Fruit fly (Drosophila melanogaster) whole organism, embryonic: ENCODE results near the gene Spn27A.
A peak's percentile ranks its signal among the peaks of the same experiment; 100 is the strongest.

ENCODE experiments used
- Abd-B ChIP-seq: fragments of 200-800 bp; sonication (Bioruptor generic); optimal IDR thresholded peaks from 2 replicates; lab custom pipeline; 2018; ENCODE audit warnings: missing biosample characterization, mild to moderate bottlenecking, missing genetic modification characterization, moderate library complexity
- Aef1 ChIP-seq: fragments of 200-800 bp; sonication (Bioruptor generic); IDR thresholded peaks from 3 replicates; pipeline ENCODE4 v1.3.6; 2022; ENCODE audit warnings: missing biosample characterization, missing genetic modification characterization
- B-H1 ChIP-seq: fragments of 200-800 bp; sonication (Bioruptor generic); IDR thresholded peaks from 3 replicates; pipeline ENCODE4 v1.3.6; 2022; ENCODE audit warnings: missing biosample characterization, missing genetic modification characterization
- Bdp1 ChIP-seq: fragments of 200-800 bp; sonication (Bioruptor generic); optimal IDR thresholded peaks from 3 replicates; lab custom pipeline; 2016; ENCODE audit warnings: missing biosample characterization, missing genetic modification characterization
- C15 ChIP-seq: fragments of 200-800 bp; sonication (Bioruptor generic); IDR thresholded peaks from 3 replicates; pipeline ENCODE4 v1.3.6; 2022; ENCODE audit warnings: missing biosample characterization, missing genetic modification characterization
- CG10959 ChIP-seq: fragments of 200-800 bp; sonication (Bioruptor generic); IDR thresholded peaks from 2 replicates; pipeline ENCODE4 v1.3.6; 2022; ENCODE audit warnings: missing biosample characterization, missing genetic modification characterization
- CG10979 ChIP-seq: fragments of 200-800 bp; sonication (Bioruptor generic); optimal IDR thresholded peaks from 2 replicates; lab custom pipeline; 2018; ENCODE audit warnings: missing biosample characterization, mild to moderate bottlenecking, missing genetic modification characterization, moderate library complexity
- CG11504 ChIP-seq: fragments of 200-800 bp; sonication (Bioruptor generic); optimal IDR thresholded peaks from 3 replicates; lab custom pipeline; 2019; ENCODE audit warnings: missing biosample characterization, mild to moderate bottlenecking, missing genetic modification characterization, moderate library complexity
- CG11560 ChIP-seq: fragments of 200-800 bp; sonication (Bioruptor generic); IDR thresholded peaks from 3 replicates; pipeline ENCODE4 v1.3.6; 2022; ENCODE audit warnings: missing biosample characterization, missing genetic modification characterization
- CG12942 ChIP-seq: fragments of 200-800 bp; sonication (Bioruptor generic); optimal IDR thresholded peaks from 3 replicates; lab custom pipeline; 2016; ENCODE audit warnings: missing biosample characterization, missing genetic modification characterization
- CG13424 ChIP-seq: fragments of 200-800 bp; sonication (Bioruptor generic); optimal IDR thresholded peaks from 2 replicates; lab custom pipeline; 2019; ENCODE audit warnings: missing biosample characterization, mild to moderate bottlenecking, missing genetic modification characterization, moderate library complexity
- CG13775 ChIP-seq: fragments of 200-800 bp; sonication (Bioruptor generic); optimal IDR thresholded peaks from 3 replicates; lab custom pipeline; 2017; ENCODE audit warnings: missing biosample characterization, mild to moderate bottlenecking, missing genetic modification characterization
- CG15696 ChIP-seq: fragments of 200-800 bp; sonication (Bioruptor generic); optimal IDR thresholded peaks from 2 replicates; lab custom pipeline; 2019; ENCODE audit warnings: missing biosample characterization, mild to moderate bottlenecking, missing genetic modification characterization, moderate library complexity
- CG1832 ChIP-seq: fragments of 200-800 bp; sonication (Bioruptor generic); optimal IDR thresholded peaks from 2 replicates; lab custom pipeline; 2017; ENCODE audit warnings: missing biosample characterization, mild to moderate bottlenecking, missing genetic modification characterization, inconsistent platforms
- CG3065 ChIP-seq: fragments of 200-800 bp; sonication (Bioruptor generic); optimal IDR thresholded peaks from 2 replicates; lab custom pipeline; 2016; ENCODE audit warnings: missing biosample characterization, missing genetic modification characterization
- CG31365 ChIP-seq: fragments of 200-800 bp; sonication (Bioruptor generic); optimal IDR thresholded peaks from 2 replicates; lab custom pipeline; 2018; ENCODE audit warnings: missing biosample characterization, mild to moderate bottlenecking, missing genetic modification characterization
- CG34224 ChIP-seq: fragments of 200-800 bp; sonication (Bioruptor generic); IDR thresholded peaks from 3 replicates; pipeline ENCODE4 v1.3.6; 2022; ENCODE audit warnings: missing biosample characterization, missing genetic modification characterization; ENCODE audit not compliant: partially characterized antibody
- CG42726 ChIP-seq: fragments of 200-800 bp; sonication (Bioruptor generic); IDR thresholded peaks from 2 replicates; pipeline ENCODE4 v1.3.6; 2022; ENCODE audit warnings: missing biosample characterization, missing genetic modification characterization; ENCODE audit not compliant: partially characterized antibody
- CG5245 ChIP-seq: fragments of 200-800 bp; sonication (Bioruptor generic); optimal IDR thresholded peaks from 3 replicates; lab custom pipeline; 2016; ENCODE audit warnings: missing biosample characterization, missing genetic modification characterization
- CG6654 ChIP-seq: fragments of 200-800 bp; sonication (Bioruptor generic); optimal IDR thresholded peaks from 2 replicates; lab custom pipeline; 2017; ENCODE audit warnings: missing biosample characterization, mild to moderate bottlenecking, missing genetic modification characterization
- CG8359 ChIP-seq: fragments of 200-800 bp; sonication (Bioruptor generic); optimal IDR thresholded peaks from 2 replicates; lab custom pipeline; 2017; ENCODE audit warnings: missing biosample characterization, mild to moderate bottlenecking, missing genetic modification characterization, borderline replicate concordance
- D19B ChIP-seq: fragments of 200-800 bp; sonication (Bioruptor generic); optimal IDR thresholded peaks from 2 replicates; lab custom pipeline; 2017; ENCODE audit warnings: missing biosample characterization, mild to moderate bottlenecking, missing genetic modification characterization
- Dp ChIP-seq: fragments of 200-800 bp; sonication (Bioruptor generic); optimal IDR thresholded peaks from 2 replicates; lab custom pipeline; 2018; ENCODE audit warnings: missing biosample characterization, mild to moderate bottlenecking, missing genetic modification characterization, moderate library complexity
- HLH4C ChIP-seq: fragments of 200-800 bp; sonication (Bioruptor generic); IDR thresholded peaks from 3 replicates; pipeline ENCODE4 v1.3.6; 2022; ENCODE audit warnings: missing biosample characterization, missing genetic modification characterization; ENCODE audit not compliant: partially characterized antibody
- HmgZ ChIP-seq: fragments of 200-800 bp; sonication (Bioruptor generic); optimal IDR thresholded peaks from 2 replicates; lab custom pipeline; 2018; ENCODE audit warnings: missing biosample characterization, mild to moderate bottlenecking, missing genetic modification characterization
- Lim3 ChIP-seq: fragments of 200-800 bp; sonication (Bioruptor generic); IDR thresholded peaks from 2 replicates; pipeline ENCODE4 v1.3.6; 2022; ENCODE audit warnings: missing biosample characterization, missing genetic modification characterization
- Mes4 ChIP-seq: fragments of 200-800 bp; sonication (Bioruptor generic); optimal IDR thresholded peaks from 2 replicates; lab custom pipeline; 2016; ENCODE audit warnings: missing biosample characterization, missing genetic modification characterization
- Oli ChIP-seq: fragments of 200-800 bp; sonication (Bioruptor generic); optimal IDR thresholded peaks from 2 replicates; lab custom pipeline; 2018; ENCODE audit warnings: missing biosample characterization, mild to moderate bottlenecking, missing genetic modification characterization, moderate library complexity
- Sry-δ ChIP-seq: fragments of 200-800 bp; sonication (Bioruptor generic); optimal IDR thresholded peaks from 2 replicates; lab custom pipeline; 2016; ENCODE audit warnings: missing biosample characterization, missing genetic modification characterization
- ato ChIP-seq: fragments of 200-800 bp; sonication (Bioruptor generic); IDR thresholded peaks from 2 replicates; pipeline ENCODE4 v1.3.6; 2022; ENCODE audit warnings: missing biosample characterization, missing genetic modification characterization; ENCODE audit not compliant: partially characterized antibody
- bowl ChIP-seq: fragments of 200-800 bp; sonication (Bioruptor generic); IDR thresholded peaks from 2 replicates; pipeline ENCODE4 v1.3.6; 2022; ENCODE audit warnings: missing biosample characterization, missing genetic modification characterization
- chn ChIP-seq: fragments of 200-800 bp; sonication (Bioruptor generic); optimal IDR thresholded peaks from 2 replicates; lab custom pipeline; 2016; ENCODE audit warnings: missing biosample characterization, missing genetic modification characterization
- crc ChIP-seq: fragments of 200-800 bp; sonication (Bioruptor generic); optimal IDR thresholded peaks from 2 replicates; lab custom pipeline; 2016; ENCODE audit warnings: missing biosample characterization, missing genetic modification characterization
- danr ChIP-seq: fragments of 200-800 bp; sonication (Bioruptor generic); IDR thresholded peaks from 2 replicates; pipeline ENCODE4 v1.3.6; 2022; ENCODE audit warnings: missing biosample characterization, missing genetic modification characterization
- dmrt99B ChIP-seq: fragments of 200-800 bp; sonication (Bioruptor generic); optimal IDR thresholded peaks from 2 replicates; lab custom pipeline; 2018; ENCODE audit warnings: missing biosample characterization, mild to moderate bottlenecking, missing genetic modification characterization, moderate library complexity
- eve ChIP-seq, 2 experiments: fragments of >200 bp; optimal IDR thresholded peaks; 2 replicates each; lab custom pipeline; 2017; ENCODE audit warnings: missing biosample characterization in 2 of 2, missing genetic modification characterization in 2 of 2
- gce ChIP-seq: fragments of 200-800 bp; sonication (Bioruptor generic); IDR thresholded peaks from 3 replicates; pipeline ENCODE4 v1.3.6; 2022; ENCODE audit warnings: missing biosample characterization, missing genetic modification characterization
- gsb ChIP-seq: fragments of 200-800 bp; sonication (Bioruptor generic); IDR thresholded peaks from 2 replicates; pipeline ENCODE4 v1.3.6; 2022; ENCODE audit warnings: missing biosample characterization, missing genetic modification characterization
- gsb-n ChIP-seq: fragments of 200-800 bp; sonication (Bioruptor generic); optimal IDR thresholded peaks from 3 replicates; lab custom pipeline; 2018; ENCODE audit warnings: missing biosample characterization, mild to moderate bottlenecking, missing genetic modification characterization
- jumu ChIP-seq: fragments of 200-800 bp; sonication (Bioruptor generic); optimal IDR thresholded peaks from 3 replicates; lab custom pipeline; 2016; ENCODE audit warnings: missing biosample characterization, missing genetic modification characterization
- lilli ChIP-seq: fragments of 200-800 bp; sonication (Bioruptor generic); optimal IDR thresholded peaks from 3 replicates; lab custom pipeline; 2016; ENCODE audit warnings: missing biosample characterization, missing genetic modification characterization
- nom ChIP-seq: fragments of 200-800 bp; sonication (Bioruptor generic); optimal IDR thresholded peaks from 2 replicates; lab custom pipeline; 2017; ENCODE audit warnings: missing biosample characterization, missing genetic modification characterization, mild to moderate bottlenecking, moderate library complexity, missing genetic modification reagents
- pb ChIP-seq: fragments of 200-800 bp; sonication (Bioruptor generic); optimal IDR thresholded peaks from 3 replicates; lab custom pipeline; 2016; ENCODE audit warnings: missing biosample characterization, missing genetic modification characterization
- pfk ChIP-seq: fragments of 200-800 bp; sonication (Bioruptor generic); optimal IDR thresholded peaks from 2 replicates; lab custom pipeline; 2018; ENCODE audit warnings: missing biosample characterization, mild to moderate bottlenecking, missing genetic modification characterization, moderate library complexity
- ranshi ChIP-seq: fragments of 200-800 bp; sonication (Bioruptor generic); IDR thresholded peaks from 2 replicates; pipeline ENCODE4 v1.3.6; 2022; ENCODE audit warnings: missing biosample characterization, missing genetic modification characterization
- salm ChIP-seq: fragments of 200-800 bp; sonication (Bioruptor generic); optimal IDR thresholded peaks from 2 replicates; lab custom pipeline; 2018; ENCODE audit warnings: missing biosample characterization, mild to moderate bottlenecking, missing genetic modification characterization
- sr ChIP-seq: fragments of 200-800 bp; sonication (Bioruptor generic); IDR thresholded peaks from 3 replicates; pipeline ENCODE4 v1.3.6; 2022; ENCODE audit warnings: missing biosample characterization, missing genetic modification characterization
- ttk ChIP-seq: fragments of 200-800 bp; sonication (Bioruptor generic); IDR thresholded peaks from 2 replicates; pipeline ENCODE4 v2.1.2; 2022; ENCODE audit warnings: missing biosample characterization, missing genetic modification characterization
- vvl ChIP-seq: fragments of 200-800 bp; sonication (Bioruptor generic); IDR thresholded peaks from 2 replicates; pipeline ENCODE4 v1.3.6; 2022; ENCODE audit warnings: missing biosample characterization, missing genetic modification characterization
- yki ChIP-seq: fragments of >200 bp; optimal IDR thresholded peaks from 3 replicates; lab custom pipeline; 2018
- zfh2 ChIP-seq: fragments of 200-800 bp; sonication (Bioruptor generic); optimal IDR thresholded peaks from 2 replicates; lab custom pipeline; 2016; ENCODE audit warnings: missing biosample characterization, missing genetic modification characterization

The Spn27A gene

dm6 chr2L:6648163-6648628 is 25.0 kb downstream of the Spn27A start (continued):
- TF ChIP-seq D19B (GFP tag; lab: Kevin White, UChicago) (peak; percentile 91), danr (GFP tag; lab: Robert Waterston, UW) (peak; percentile 85), CG11504 (tag; lab: Kevin White, UChicago) (peak; percentile 96), CG12942 (GFP tag; lab: Kevin White, UChicago) (peak; percentile 93), pfk (GFP tag; lab: Kevin White, UChicago) (peak; percentile 56), gsb (peak; percentile 86), crc (GFP tag; lab: Kevin White, UChicago) (peak; percentile 80), CG3065 (GFP tag; lab: Kevin White, UChicago) (peak; percentile 90), eve (GFP tag; optimal IDR thresholded peaks at IDR 0.05; lab: Kevin White, UChicago) (no peak), ato (GFP tag; lab: Robert Waterston, UW) (no peak), Aef1 (GFP tag; lab: Robert Waterston, UW) (peak; percentile 90), zfh2 (GFP tag; lab: Kevin White, UChicago) (peak; percentile 94), bowl (GFP tag; lab: Robert Waterston, UW) (peak; percentile 85), B-H1 (GFP tag; lab: Robert Waterston, UW) (peak; percentile 89), Bdp1 (GFP tag; lab: Kevin White, UChicago) (peak; percentile 90), CG31365 (tag; lab: Kevin White, UChicago) (peak; percentile 74), sr (GFP tag; lab: Robert Waterston, UW) (peak; percentile 61; the same call in 2 of the 3 replicates), ttk (GFP tag; lab: Robert Waterston, UW) (peak; percentile 90), Lim3 (GFP tag; lab: Robert Waterston, UW) (peak; percentile 82), C15 (GFP tag; lab: Robert Waterston, UW) (peak; percentile 78; the same call in 2 of the 3 replicates), CG13424 (tag; lab: Kevin White, UChicago) (peak; percentile 97), CG5245 (GFP tag; lab: Kevin White, UChicago) (peak; percentile 88), yki (lab: Kevin White, UChicago) (no peak), Mes4 (GFP tag; lab: Kevin White, UChicago) (peak; percentile 84), chn (peak; percentile 91), HmgZ (tag; lab: Kevin White, UChicago) (peak; percentile 98), CG34224 (GFP tag; lab: Robert Waterston, UW) (no peak), nom (GFP tag; lab: Kevin White, UChicago) (peak; percentile 71), ranshi (GFP tag; lab: Robert Waterston, UW) (peak; percentile 92), pb (GFP tag; lab: Kevin White, UChicago) (peak; percentile 87), Abd-B (GFP tag; lab: Kevin White, UChicago) (peak; percentile 95), dmrt99B (tag; lab: Kevin White, UChicago) (peak; percentile 96), CG10979 (tag; lab: Kevin White, UChicago) (peak; percentile 93), CG10959 (GFP tag; lab: Robert Waterston, UW) (peak; percentile 75), CG8359 (GFP tag; lab: Kevin White, UChicago) (peak; percentile 85), HLH4C (GFP tag; lab: Robert Waterston, UW) (no peak), Dp (GFP tag; lab: Kevin White, UChicago) (peak; percentile 23), CG42726 (no peak), Sry-δ (GFP tag; lab: Kevin White, UChicago) (peak; percentile 56), vvl (GFP tag; lab: Robert Waterston, UW) (peak; percentile 94), salm (peak; percentile 88), CG6654 (GFP tag; lab: Kevin White, UChicago) (peak; percentile 83), CG1832 (no peak), gsb-n (tag; lab: Kevin White, UChicago) (peak; percentile 83), gce (peak; percentile 82), jumu (GFP tag; lab: Kevin White, UChicago) (peak; percentile 88), Oli (tag; lab: Kevin White, UChicago) (peak; percentile 96), CG11560 (tag; lab: Robert Waterston, UW) (peak; percentile 79), CG15696 (tag; lab: Kevin White, UChicago) (peak; percentile 96), lilli (GFP tag; lab: Kevin White, UChicago) (peak; percentile 97), CG13775 (GFP tag; lab: Kevin White, UChicago) (peak; percentile 98)
